Worm (Caenorhabditis elegans): ENCODE results near the gene C56E6.2.

- TF ChIP-seq W03F9.2 (tag; optimal IDR thresholded peaks at IDR 0.05): no peak
- no peak for TF ChIP-seq him-1 (tag; optimal IDR thresholded peaks at IDR 0.05)
- TF ChIP-seq dao-5 (tag; optimal IDR thresholded peaks at IDR 0.05): no peak
Measured at ce11 chrII:6531940-6532339, 7.2 kb downstream of the C56E6.2 start, which contains the start of gene abcx-1.
